Worm (Caenorhabditis elegans) whole organism, late embryonic: ENCODE data around the gene cpb-2.

Source experiments
- ahr-1 ChIP-seq: sonication (generic microtip); optimal IDR thresholded peaks from 2 replicates; lab custom pipeline; 2016; ENCODE audit warnings: missing genetic modification characterization, missing compliant biosample characterization
- ceh-31 ChIP-seq: sonication (generic microtip); optimal IDR thresholded peaks from 2 replicates; lab custom pipeline; 2016; ENCODE audit warnings: missing genetic modification characterization, missing compliant biosample characterization
- ceh-34 ChIP-seq: sonication (generic microtip); optimal IDR thresholded peaks from 2 replicates; lab custom pipeline; 2016; ENCODE audit warnings: mild to moderate bottlenecking, missing genetic modification characterization, missing compliant biosample characterization
- eyg-1 ChIP-seq: sonication (generic microtip); optimal IDR thresholded peaks from 2 replicates; lab custom pipeline; 2016; ENCODE audit warnings: missing genotype, missing genetic modification characterization, missing compliant biosample characterization
- nfya-1 ChIP-seq: sonication (generic microtip); optimal IDR thresholded peaks from 2 replicates; lab custom pipeline; 2017; ENCODE audit warnings: missing genetic modification characterization, mild to moderate bottlenecking, missing compliant biosample characterization, antibody characterized with exemption, moderate library complexity
- pha-4 ChIP-seq: fragments of 150-350 bp; optimal IDR thresholded peaks from 2 replicates; lab custom pipeline; 2018; ENCODE audit warnings: missing biosample characterization, missing genetic modification reagents, missing genetic modification characterization
- ttx-3 ChIP-seq: sonication (generic microtip); optimal IDR thresholded peaks from 2 replicates; lab custom pipeline; 2016; ENCODE audit warnings: missing genetic modification reagents, missing genetic modification characterization, missing compliant biosample characterization
- unc-55 ChIP-seq: sonication (generic microtip); optimal IDR thresholded peaks from 2 replicates; lab custom pipeline; 2017; ENCODE audit warnings: missing biosample characterization, missing genetic modification reagents, missing genetic modification characterization

DNA sequence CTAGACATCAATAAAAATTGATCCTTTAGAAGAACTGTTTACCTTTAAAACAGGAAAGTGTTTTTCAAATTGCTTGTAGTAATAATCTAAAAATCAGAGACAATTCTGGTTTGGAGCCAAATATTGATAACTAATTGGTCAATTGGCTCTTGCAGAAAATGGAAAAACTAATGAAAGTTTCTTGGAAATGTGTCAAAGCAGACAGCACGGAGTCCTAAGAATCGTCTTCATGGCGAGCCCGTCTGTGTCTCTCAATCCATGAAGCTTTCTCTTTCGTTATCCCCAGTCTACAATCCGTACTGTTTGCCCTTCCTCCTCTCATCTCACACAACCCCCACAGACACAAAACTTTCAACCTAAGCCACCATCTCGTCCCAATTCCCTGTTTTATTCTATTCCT, 13.1 kb upstream of the cpb-2 start, which contains the start of gene F40H3.1:
- TF ChIP-seq unc-55 (GFP tag; lab: Kevin White, UChicago) (no peak), eyg-1 (tag; lab: Kevin White, UChicago) (no peak), ceh-34 (tag; lab: Kevin White, UChicago) (no peak), pha-4 (tag; lab: Kevin White, UChicago) (no peak), ttx-3 (tag; lab: Kevin White, UChicago) (no peak), ahr-1 (tag; lab: Kevin White, UChicago) (no peak), ceh-31 (tag; lab: Kevin White, UChicago) (no peak), nfya-1 (tag; lab: Kevin White, UChicago) (no peak)
